Fruit fly (Drosophila melanogaster): ENCODE measurements around the gene Prosbeta5R2.

dm6 chr2L:18006327-18006726 lies 16.1 kb downstream of the Prosbeta5R2 start, which contains the start of gene CG5693:
- no peak for TF ChIP-seq H2.0 (GFP tag; IDR thresholded peaks at IDR 0.05)
- no peak for TF ChIP-seq CG1647 (GFP tag; optimal IDR thresholded peaks at IDR 0.05)
- TF ChIP-seq odd (GFP tag; optimal IDR thresholded peaks at IDR 0.05): no peak
- no peak for TF ChIP-seq Lpt (GFP tag; optimal IDR thresholded peaks at IDR 0.05)
- TF ChIP-seq CG13287 (GFP tag; IDR thresholded peaks at IDR 0.05; ENCODE audit: partially characterized antibody): no peak
- no peak for TF ChIP-seq CG12391 (tag; optimal IDR thresholded peaks at IDR 0.05)
